Fruit fly (Drosophila melanogaster) whole organism, larva: ENCODE measurements around the gene Cp18.

Source experiments
- noc ChIP-seq: fragments of 200-800 bp; sonication (Bioruptor generic); optimal IDR thresholded peaks from 3 replicates; lab custom pipeline; 2019; ENCODE audit warnings: missing biosample characterization, mild to moderate bottlenecking, missing genetic modification characterization, moderate library complexity

The Cp18 gene

DNA sequence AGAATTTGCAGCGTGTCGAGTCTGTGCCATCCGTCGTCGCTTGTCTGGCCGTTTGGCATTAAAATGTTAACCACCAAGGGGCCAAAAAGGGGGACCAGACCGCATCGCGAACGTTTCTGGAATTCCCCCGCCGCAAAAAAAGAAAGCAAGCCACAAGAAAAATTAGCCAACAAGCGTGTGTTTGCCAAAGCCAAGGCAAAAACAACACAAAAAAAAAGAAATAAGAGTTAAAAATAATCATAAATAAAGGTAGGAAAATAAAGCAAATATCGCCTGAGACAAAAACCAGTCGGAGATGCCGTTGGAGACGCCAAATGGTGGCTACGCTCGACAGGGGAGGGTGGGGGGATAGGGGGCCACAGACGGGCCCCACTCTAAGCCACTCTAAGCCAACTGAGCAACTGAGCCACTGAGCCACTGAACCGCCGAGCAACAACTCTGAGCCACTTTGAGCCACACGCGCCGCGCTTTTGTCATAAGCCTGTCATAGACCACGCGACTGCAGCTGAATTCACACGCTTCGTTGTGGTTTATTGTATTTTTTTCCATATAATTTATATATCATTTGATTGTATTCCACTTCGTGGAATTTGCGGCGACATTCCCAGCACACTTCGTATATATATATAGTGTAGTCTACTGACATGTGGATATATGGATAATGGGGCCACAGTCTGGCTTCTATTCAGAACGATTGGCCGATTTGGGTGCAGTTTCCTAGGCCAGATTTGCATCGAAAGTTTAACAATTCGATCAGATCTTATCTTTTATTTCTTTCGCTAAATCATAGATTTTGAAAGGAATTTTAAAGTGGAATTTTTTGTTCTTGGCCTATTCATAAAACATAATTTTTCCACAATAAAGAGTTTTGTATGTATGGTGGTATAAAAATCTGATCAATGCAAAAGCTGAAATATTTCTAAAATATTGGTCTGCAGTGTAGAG is 32.8 kb upstream of the Cp18 start:
- peak; percentile 50 for TF ChIP-seq noc (tag; lab: Kevin White, UChicago)

DNA sequence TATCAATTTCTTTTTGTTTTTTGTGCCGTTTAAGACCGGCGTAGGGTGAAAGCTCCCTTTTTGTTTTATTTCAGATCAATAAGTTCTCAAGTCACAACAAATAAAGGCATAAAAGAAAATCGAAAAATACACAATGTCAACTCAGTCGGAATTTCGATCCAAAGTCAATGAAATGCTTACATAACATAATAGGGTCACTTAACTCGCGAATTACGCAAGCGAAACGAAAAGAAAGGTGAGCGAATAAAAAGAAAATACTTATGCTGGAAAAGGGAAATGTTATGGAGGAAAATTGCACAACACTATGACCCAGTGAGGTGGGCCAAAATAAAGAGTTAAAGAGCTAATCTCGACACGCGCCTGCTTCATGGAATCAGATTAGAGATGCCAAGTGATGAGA is 30.6 kb upstream of the Cp18 start:
- no peak for TF ChIP-seq noc (tag; lab: Kevin White, UChicago)

DNA sequence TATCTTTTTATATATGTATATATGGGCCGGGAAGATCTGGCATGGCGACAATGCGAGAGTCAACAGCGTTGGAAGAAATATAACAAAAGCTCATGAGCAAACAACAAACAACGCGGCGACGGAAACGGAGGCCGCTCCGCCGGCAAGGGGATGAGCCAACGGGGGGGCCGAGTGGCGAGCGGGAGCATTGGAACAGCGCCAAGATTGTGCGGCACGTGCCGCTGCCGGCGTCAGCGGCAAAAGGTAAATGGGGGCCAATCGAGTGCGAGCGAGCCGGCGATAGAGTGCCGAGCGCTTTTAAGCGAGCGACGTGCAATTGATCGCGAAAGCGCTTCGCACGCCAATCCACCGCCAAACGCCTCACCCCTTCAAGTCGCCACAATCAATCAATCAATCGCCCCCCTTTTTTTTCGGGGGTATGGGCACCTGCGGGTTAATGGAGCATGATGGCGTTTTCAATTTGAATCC is 30.1 kb upstream of the Cp18 start:
- TF ChIP-seq noc (tag; lab: Kevin White, UChicago) = peak; percentile 84

- no peak for TF ChIP-seq noc (tag; lab: Kevin White, UChicago)
These were observed 28.7 kb upstream of the Cp18 start for dm6 chr3L:8697862-8698261.

dm6 chr3L:8698493-8699166 is 28.0 kb upstream of the Cp18 start:
- TF ChIP-seq noc (tag; lab: Kevin White, UChicago) = peak; percentile 69

- no peak for TF ChIP-seq noc (tag; lab: Kevin White, UChicago)
These were observed 27.0 kb upstream of the Cp18 start for dm6 chr3L:8699612-8700011.

dm6 chr3L:8700054-8700642 is 26.4 kb upstream of the Cp18 start:
- peak; percentile 75 for TF ChIP-seq noc (tag; lab: Kevin White, UChicago)

DNA sequence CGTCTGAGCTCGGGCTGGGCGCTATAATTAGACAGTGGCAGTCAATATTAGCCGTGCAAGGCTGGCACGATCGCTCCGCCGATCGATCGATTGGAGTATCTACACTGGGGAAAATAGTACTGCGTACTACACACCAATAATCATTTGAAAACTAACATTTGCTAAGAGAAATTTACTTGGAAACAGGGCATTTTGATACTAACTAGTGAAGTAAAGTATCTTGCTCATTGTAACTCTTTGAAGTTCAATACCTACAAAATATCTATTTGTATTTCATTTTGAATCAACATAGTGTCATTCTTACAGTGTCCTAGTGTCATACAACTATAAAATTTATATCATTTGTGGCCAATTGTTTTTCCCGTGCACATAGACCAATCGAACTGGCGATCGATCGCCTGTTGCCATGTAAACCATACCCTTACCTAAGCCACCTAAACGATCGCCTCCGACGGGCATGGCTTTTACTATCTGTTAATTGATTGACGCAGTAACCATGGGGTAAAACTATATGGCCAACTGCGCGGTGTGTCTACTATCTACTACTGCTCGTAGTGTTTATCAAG is 25.9 kb upstream of the Cp18 start:
- TF ChIP-seq noc (tag; lab: Kevin White, UChicago) = peak; percentile 88

- no peak for TF ChIP-seq noc (tag; lab: Kevin White, UChicago)
These were observed 24.8 kb upstream of the Cp18 start for dm6 chr3L:8701697-8702349.

DNA sequence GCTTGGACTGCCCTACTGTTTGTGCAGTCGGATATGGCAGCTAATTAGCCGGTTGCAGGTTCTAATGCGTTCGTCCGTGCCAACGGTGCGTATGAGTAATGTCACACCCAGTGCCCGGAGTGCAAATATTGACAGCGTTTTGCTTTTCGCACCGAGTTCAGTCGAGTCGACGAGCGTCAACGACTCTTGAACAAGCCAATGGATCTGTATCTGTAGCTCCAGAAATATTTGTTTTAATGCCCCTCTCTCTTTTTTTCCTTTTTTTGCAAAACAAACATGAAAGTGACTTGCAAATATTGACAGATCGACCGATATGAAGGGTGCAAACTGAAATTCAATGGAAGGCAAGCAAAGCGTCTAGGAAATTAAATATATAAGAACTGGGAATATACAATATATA is 24.1 kb upstream of the Cp18 start:
- TF ChIP-seq noc (tag; lab: Kevin White, UChicago) = peak; percentile 75

- no peak for TF ChIP-seq noc (tag; lab: Kevin White, UChicago)
These were observed 22.8 kb upstream of the Cp18 start for dm6 chr3L:8703707-8704236.

- peak; percentile 67 for TF ChIP-seq noc (tag; lab: Kevin White, UChicago)
These were observed 21.7 kb upstream of the Cp18 start for dm6 chr3L:8704713-8705412.

DNA sequence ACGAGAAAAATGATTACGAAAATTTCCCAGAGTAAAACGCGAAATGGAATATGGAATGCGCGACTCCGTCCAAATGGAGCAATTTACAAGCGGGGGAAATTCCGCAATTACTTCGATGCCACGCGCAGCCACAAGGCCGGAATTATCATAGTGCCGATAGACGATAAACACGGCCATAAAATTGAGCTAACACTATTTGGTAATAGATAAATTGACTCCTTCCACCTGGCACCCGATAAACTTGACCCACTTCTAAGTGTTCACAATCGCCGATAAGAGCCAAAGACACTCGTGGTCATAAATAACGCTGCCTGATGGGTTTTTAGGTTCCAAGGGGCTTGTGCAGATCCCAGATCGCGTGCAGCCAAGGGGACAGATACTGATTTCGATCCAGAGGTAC is 19.5 kb upstream of the Cp18 start:
- TF ChIP-seq noc (tag; lab: Kevin White, UChicago) = no peak

DNA sequence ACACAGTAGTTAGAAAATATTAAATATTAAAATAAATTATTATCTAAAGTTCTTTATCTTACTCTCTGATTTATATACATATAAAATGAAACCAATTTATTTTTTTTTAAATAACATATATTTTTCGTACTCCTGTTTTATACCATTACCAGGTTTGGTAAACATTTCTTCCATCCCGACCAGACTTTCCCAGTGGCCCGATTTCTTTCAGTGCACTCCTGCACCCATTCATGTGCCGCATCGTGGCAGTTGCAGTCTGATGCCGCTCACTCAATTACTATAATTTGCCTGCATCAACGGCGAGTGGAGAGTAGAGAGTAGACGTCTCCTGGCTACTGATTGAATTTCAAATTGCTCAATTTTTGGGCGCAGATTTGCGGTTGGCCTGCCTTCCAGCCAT is 18.8 kb upstream of the Cp18 start:
- TF ChIP-seq noc (tag; lab: Kevin White, UChicago) = no peak
